Fruit fly (Drosophila melanogaster) whole organism, prepupa: ENCODE results near the gene Klp61F.

Experiments
- Blimp-1 ChIP-seq: fragments of 200-800 bp; sonication (Bioruptor generic); optimal IDR thresholded peaks from 3 replicates; lab custom pipeline; 2017; ENCODE audit warnings: missing biosample characterization, missing genetic modification characterization, mild to moderate bottlenecking, moderate library complexity, missing genetic modification reagents
- CG11902 ChIP-seq: fragments of 200-800 bp; sonication (Bioruptor generic); optimal IDR thresholded peaks from 3 replicates; lab custom pipeline; 2016; ENCODE audit warnings: missing biosample characterization, missing genetic modification characterization
- CG15336 ChIP-seq: fragments of 200-800 bp; sonication (Bioruptor generic); IDR thresholded peaks from 2 replicates; pipeline ENCODE4 v1.3.6; 2022; ENCODE audit warnings: missing biosample characterization, missing genetic modification characterization
- CG16779 ChIP-seq: fragments of 200-800 bp; sonication (Bioruptor generic); optimal IDR thresholded peaks from 3 replicates; lab custom pipeline; 2017; ENCODE audit warnings: missing biosample characterization, mild to moderate bottlenecking, missing genetic modification characterization
- CG34406 ChIP-seq: fragments of 200-800 bp; sonication (Bioruptor generic); optimal IDR thresholded peaks from 3 replicates; lab custom pipeline; 2016; ENCODE audit warnings: missing biosample characterization, missing genetic modification characterization
- CG6808 ChIP-seq: fragments of 200-800 bp; sonication (Bioruptor generic); optimal IDR thresholded peaks from 3 replicates; lab custom pipeline; 2017; ENCODE audit warnings: missing biosample characterization, missing genetic modification characterization, mild to moderate bottlenecking, moderate library complexity, missing genetic modification reagents
- Eip93F ChIP-seq: fragments of 200-800 bp; sonication (Bioruptor generic); optimal IDR thresholded peaks from 2 replicates; lab custom pipeline; 2016; ENCODE audit warnings: missing biosample characterization, mild to moderate bottlenecking, missing genetic modification characterization
- Ets96B ChIP-seq: fragments of 200-800 bp; optimal IDR thresholded peaks from 2 replicates; lab custom pipeline; 2019; ENCODE audit warnings: missing biosample characterization, mild to moderate bottlenecking, missing genetic modification characterization, moderate library complexity
- Sox102F ChIP-seq: fragments of 200-800 bp; sonication (Bioruptor generic); optimal IDR thresholded peaks from 2 replicates; lab custom pipeline; 2016; ENCODE audit warnings: missing biosample characterization, mild to moderate bottlenecking, missing genetic modification characterization
- Sox15 ChIP-seq: fragments of 200-800 bp; sonication (Bioruptor generic); optimal IDR thresholded peaks from 3 replicates; lab custom pipeline; 2016; ENCODE audit warnings: missing biosample characterization, missing genetic modification characterization
- cyc ChIP-seq: fragments of 200-800 bp; sonication (Bioruptor generic); optimal IDR thresholded peaks from 3 replicates; lab custom pipeline; 2016; ENCODE audit warnings: missing biosample characterization, missing genetic modification characterization
- ss ChIP-seq, 2 experiments: fragments of 200-800 bp; sonication (Bioruptor generic); optimal IDR thresholded peaks; 2 replicates in 1 of 2; 3 replicates in 1 of 2; lab custom pipeline; 2017 to 2018; ENCODE audit warnings: mild to moderate bottlenecking in 2 of 2, missing biosample characterization in 2 of 2, missing genetic modification characterization in 2 of 2, moderate library complexity in 1 of 2
- topi ChIP-seq: fragments of 200-800 bp; sonication (Bioruptor generic); optimal IDR thresholded peaks from 3 replicates; lab custom pipeline; 2016; ENCODE audit warnings: missing biosample characterization, missing genetic modification characterization

DNA sequence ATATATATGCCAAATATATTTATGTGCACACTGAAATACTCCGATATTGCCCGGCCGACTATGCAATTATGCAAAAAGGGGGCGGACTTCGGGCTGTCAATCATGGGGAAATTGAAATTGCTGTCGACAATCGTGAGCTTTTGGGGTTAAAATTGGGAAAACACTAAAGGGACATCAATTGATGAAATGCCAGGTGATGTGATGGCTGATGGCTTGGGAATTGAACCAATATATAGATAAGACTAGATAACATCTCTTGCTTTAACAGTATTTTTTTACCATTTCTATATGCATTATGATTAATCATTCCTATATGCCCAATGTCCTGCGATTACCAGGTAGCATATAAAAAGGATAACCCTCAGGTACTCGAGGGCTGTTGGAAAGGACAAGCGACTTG, 32.2 kb upstream of the Klp61F start:
- TF ChIP-seq CG11902, result no peak
- TF ChIP-seq CG16779 (tag; lab: Kevin White, UChicago), result no peak
- no peak for TF ChIP-seq Sox15
- TF ChIP-seq Sox102F (GFP tag; lab: Kevin White, UChicago), result no peak
- no peak for TF ChIP-seq CG15336
- no peak for TF ChIP-seq topi (GFP tag; lab: Kevin White, UChicago)
- TF ChIP-seq Ets96B (tag; lab: Kevin White, UChicago), result no peak
- TF ChIP-seq ss (GFP tag; optimal IDR thresholded peaks at IDR 0.05; lab: Kevin White, UChicago), result no peak
- TF ChIP-seq CG34406, result no peak
- no peak for TF ChIP-seq Blimp-1
- no peak for TF ChIP-seq cyc (GFP tag; lab: Kevin White, UChicago)
- TF ChIP-seq CG6808, result no peak
- no peak for TF ChIP-seq Eip93F (GFP tag; lab: Kevin White, UChicago)
